Fruit fly (Drosophila melanogaster) Kc167 (cell line): Measurements from ENCODE around the gene CG8516.

Experiments used
- Myc ChIP-seq: fragments of >200 bp; optimal IDR thresholded peaks from 2 replicates; lab custom pipeline; 2017; ENCODE audit warnings: missing external identifiers
- Sin3A ChIP-seq: fragments of >200 bp; optimal IDR thresholded peaks from 2 replicates; lab custom pipeline; 2018; ENCODE audit warnings: missing external identifiers
- h ChIP-seq: fragments of >200 bp; optimal IDR thresholded peaks from 3 replicates; lab custom pipeline; 2018; ENCODE audit warnings: missing external identifiers
- insv ChIP-seq: fragments of >200 bp; optimal IDR thresholded peaks from 3 replicates; lab custom pipeline; 2018; ENCODE audit warnings: missing external identifiers
- psq ChIP-seq: fragments of >200 bp; optimal IDR thresholded peaks from 2 replicates; lab custom pipeline; 2017; ENCODE audit warnings: missing external identifiers

DNA sequence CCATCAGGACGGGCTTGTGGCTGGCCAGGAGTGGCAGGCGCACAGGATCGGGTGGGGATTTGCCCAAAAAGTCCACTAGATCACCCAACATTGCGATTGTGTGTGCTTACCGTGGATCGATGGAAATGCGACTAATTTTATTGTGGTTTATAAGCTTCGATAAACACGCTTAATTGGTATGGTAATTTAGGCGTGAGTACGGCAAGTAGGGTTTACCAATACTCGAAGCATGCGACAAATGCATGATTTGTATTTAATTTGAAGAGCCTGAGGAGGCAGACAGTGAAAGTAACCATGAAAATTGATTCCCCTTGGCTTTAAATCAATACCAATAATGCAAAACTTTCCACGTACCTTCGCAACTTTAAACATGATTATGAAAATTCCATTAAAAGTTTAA, 26.7 kb downstream of the CG8516 start, which contains the start of gene CG9458:
- TF ChIP-seq h (lab: Kevin White, UChicago) (no peak), Sin3A (lab: Kevin White, UChicago) (no peak), insv (lab: Kevin White, UChicago) (no peak), psq (lab: Kevin White, UChicago) (no peak), Myc (lab: Kevin White, UChicago) (no peak)
